Worm (Caenorhabditis elegans): ENCODE results near the gene F20B6.9.

DNA sequence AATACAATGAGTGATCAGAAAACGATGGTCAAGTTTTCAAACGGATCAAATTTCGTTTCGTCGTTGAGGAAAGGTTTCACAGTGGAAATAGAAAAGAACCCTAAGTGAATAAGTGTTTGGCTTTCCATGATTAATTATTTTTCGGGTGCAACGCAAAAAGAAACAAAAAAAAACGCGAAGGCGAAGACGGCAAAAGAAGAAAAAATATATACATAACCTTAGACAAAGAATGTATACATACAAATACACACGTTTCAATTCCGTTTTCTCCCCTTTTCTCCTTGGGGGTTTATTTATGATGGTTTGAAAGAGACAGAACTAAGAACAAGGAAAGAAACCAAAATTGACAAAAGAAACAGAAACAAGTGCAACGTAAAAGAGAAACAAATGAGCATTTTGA lies 45.3 kb downstream of the F20B6.9 start:
- TF ChIP-seq dao-5 (tag; optimal IDR thresholded peaks at IDR 0.05) (no peak), W03F9.2 (tag; optimal IDR thresholded peaks at IDR 0.05) (no peak), him-1 (tag; optimal IDR thresholded peaks at IDR 0.05) (no peak)
